Worm (Caenorhabditis elegans) whole organism, L4 larva: ENCODE data around the gene F23H11.2.
"Not testable (repeated sequence)": the region's sequence is repeated elsewhere in the genome, so short reads cannot be mapped to it uniquely, and the experiment has no call there.

ENCODE experiments used
- ama-1 ChIP-seq: fragments of 150-350 bp; optimal IDR thresholded peaks from 2 replicates; lab custom pipeline; 2014; ENCODE audit warnings: inconsistent platforms, mixed read lengths
- ces-1 ChIP-seq: fragments of 150-350 bp; sonication (generic microtip); optimal IDR thresholded peaks from 4 replicates; lab custom pipeline; 2014; ENCODE audit warnings: missing biosample characterization, missing genetic modification reagents, missing genetic modification characterization
- daf-12 ChIP-seq: fragments of 150-350 bp; optimal IDR thresholded peaks from 2 replicates; lab custom pipeline; 2014; ENCODE audit warnings: missing biosample characterization, missing genetic modification reagents, missing genetic modification characterization
- dpl-1 ChIP-seq: fragments of 150-350 bp; optimal IDR thresholded peaks from 2 replicates; lab custom pipeline; 2014; ENCODE audit warnings: missing biosample characterization, missing genetic modification reagents, missing genetic modification characterization
- dve-1 ChIP-seq: sonication (generic microtip); optimal IDR thresholded peaks from 2 replicates; lab custom pipeline; 2017; ENCODE audit warnings: antibody characterized with exemption, mild to moderate bottlenecking, missing genetic modification characterization, missing compliant biosample characterization; ENCODE audit not compliant: insufficient read depth
- lsy-2 ChIP-seq, 2 experiments: fragments of 150-350 bp in 1 of 2; sonication (generic microtip) in 1 of 2; optimal IDR thresholded peaks; 2 replicates each; lab custom pipeline; 2014 to 2017; ENCODE audit warnings: missing biosample characterization in 2 of 2, missing genetic modification characterization in 2 of 2
- mdl-1 ChIP-seq, 2 experiments: fragments of 150-350 bp in 1 of 2; sonication (generic microtip) in 1 of 2; optimal IDR thresholded peaks; 2 replicates each; lab custom pipeline; 2014 to 2017; ENCODE audit warnings: missing biosample characterization in 2 of 2, missing genetic modification characterization in 2 of 2
- nhr-11 ChIP-seq: fragments of 150-350 bp; optimal IDR thresholded peaks from 2 replicates; lab custom pipeline; 2014; ENCODE audit warnings: missing biosample characterization, missing genetic modification characterization
- nhr-28 ChIP-seq: fragments of 150-350 bp; optimal IDR thresholded peaks from 2 replicates; lab custom pipeline; 2014; ENCODE audit warnings: missing biosample characterization, missing genetic modification characterization
- nhr-6 ChIP-seq: fragments of 150-350 bp; optimal IDR thresholded peaks from 2 replicates; lab custom pipeline; 2014; ENCODE audit warnings: missing biosample characterization, missing genetic modification characterization
- nhr-76 ChIP-seq: fragments of 150-350 bp; optimal IDR thresholded peaks from 2 replicates; lab custom pipeline; 2014; ENCODE audit warnings: missing biosample characterization, missing genetic modification characterization

DNA sequence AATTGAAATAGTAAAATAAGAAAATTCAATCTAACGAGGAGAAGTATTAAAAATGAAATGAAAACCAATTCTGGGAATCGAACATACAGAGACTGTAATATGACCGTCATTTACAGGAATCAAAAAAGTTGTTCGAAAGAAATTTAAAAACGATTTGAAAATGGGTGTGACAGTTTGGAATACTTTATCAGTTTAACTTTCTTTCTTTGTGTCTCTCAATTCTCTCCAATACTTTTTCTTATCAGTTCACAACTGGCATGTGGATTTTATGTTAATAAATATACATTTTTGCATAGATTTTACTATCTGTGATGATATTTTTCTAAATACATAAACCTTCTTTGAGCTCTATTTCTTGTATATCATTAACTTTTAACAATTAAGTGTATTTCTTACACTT lies 48.8 kb downstream of the F23H11.2 start:
- not testable (repeated sequence) for TF ChIP-seq nhr-28 (tag; lab: Kevin White, UChicago); ces-1; daf-12; nhr-11 (tag; lab: Kevin White, UChicago); lsy-2 (tag; optimal IDR thresholded peaks at IDR 0.05; lab: Kevin White, UChicago); ama-1 (lab: Kevin White, UChicago); dpl-1 (GFP tag; lab: Kevin White, UChicago); nhr-6 (tag; lab: Kevin White, UChicago); dve-1 (tag; lab: Kevin White, UChicago); nhr-76 (tag; lab: Kevin White, UChicago); mdl-1 (tag; optimal IDR thresholded peaks at IDR 0.05; lab: Kevin White, UChicago)
